Worm (Caenorhabditis elegans): ENCODE results near the gene W07E11.1.
A peak's percentile ranks its signal among the peaks of the same experiment; 100 is the strongest.

Gene W07E11.1

DNA sequence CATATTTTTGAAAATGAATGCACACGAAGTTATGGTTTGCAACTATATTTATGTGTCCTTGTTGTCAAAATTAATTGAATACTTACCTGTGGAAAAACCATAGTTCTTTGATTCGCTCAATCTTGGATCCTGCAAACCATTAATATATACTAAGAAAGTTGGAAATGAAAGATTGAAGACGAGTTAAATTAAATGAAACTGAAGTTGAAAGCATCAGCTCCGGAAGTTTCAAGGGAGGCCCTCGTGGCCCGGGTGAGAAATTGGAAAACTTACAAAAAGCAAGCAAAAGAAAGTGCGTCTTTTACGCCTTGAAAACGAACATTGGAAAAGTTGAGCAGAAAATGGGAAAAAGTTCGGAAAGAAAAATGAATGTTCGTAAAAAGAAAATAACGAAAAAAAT lies 48.7 kb downstream of the W07E11.1 start, which contains the start of gene unc-58:
unc-58 (minus strand) TSS at position 101 of the 400 bp plus-strand sequence.
- TF ChIP-seq ceh-39 (tag; optimal IDR thresholded peaks at IDR 0.05) (no peak), nhr-76 (tag; optimal IDR thresholded peaks at IDR 0.05) (no peak), snpc-4 (tag; optimal IDR thresholded peaks at IDR 0.05) (no peak), tbx-8 (GFP tag; optimal IDR thresholded peaks at IDR 0.05) (no peak), ztf-11 (tag; optimal IDR thresholded peaks at IDR 0.05) (no peak), mab-5 (tag; optimal IDR thresholded peaks at IDR 0.05) (no peak), M03D4.4 (tag; optimal IDR thresholded peaks at IDR 0.05) (no peak)

DNA sequence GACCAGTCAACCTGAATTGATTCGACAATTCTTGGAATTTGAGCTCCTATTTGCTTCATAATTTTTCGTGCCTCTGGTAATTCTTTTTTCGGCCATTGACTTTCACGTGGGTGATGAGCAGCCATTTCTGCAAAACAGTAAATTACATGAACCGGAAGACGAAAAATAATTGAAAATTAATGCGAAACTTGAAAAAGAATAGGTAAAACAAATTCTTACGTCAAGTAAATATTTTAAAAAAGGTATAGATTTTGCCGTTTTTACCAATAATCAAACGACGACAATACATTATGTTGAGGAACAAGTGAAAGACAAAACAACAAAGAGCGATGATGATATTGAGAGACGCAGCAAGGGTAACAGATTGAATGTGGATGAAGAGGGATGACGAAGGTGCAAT lies 54.1 kb downstream of the W07E11.1 start, which contains the start of gene moc-1:
moc-1 (minus strand) TSS at position 127 of the 400 bp plus-strand sequence.
- TF ChIP-seq pha-4 (tag; optimal IDR thresholded peaks at IDR 0.05) (no peak), nhr-76 (tag; optimal IDR thresholded peaks at IDR 0.05) (no peak), elt-1 (tag; optimal IDR thresholded peaks at IDR 0.05; ENCODE audit: borderline replicate concordance, insufficient read depth) (no peak), drap-1 (GFP tag; optimal IDR thresholded peaks at IDR 0.05) (no peak), ceh-83 (GFP tag; optimal IDR thresholded peaks at IDR 0.05) (no peak), nhr-2 (tag; optimal IDR thresholded peaks at IDR 0.05) (no peak), unc-120 (tag; optimal IDR thresholded peaks at IDR 0.05; ENCODE audit: poor library complexity, severe bottlenecking) (no peak), flh-1 (GFP tag; optimal IDR thresholded peaks at IDR 0.05) (no peak), ceh-39 (tag; optimal IDR thresholded peaks at IDR 0.05) (no peak), nhr-237 (tag; optimal IDR thresholded peaks at IDR 0.05) (no peak), ham-2 (GFP tag; optimal IDR thresholded peaks at IDR 0.05) (no peak), lin-32 (GFP tag; optimal IDR thresholded peaks at IDR 0.05) (no peak), nhr-12 (tag; optimal IDR thresholded peaks at IDR 0.05) (no peak), M03D4.4 (tag; optimal IDR thresholded peaks at IDR 0.05) (no peak), snpc-4 (tag; optimal IDR thresholded peaks at IDR 0.05) (no peak), bed-3 (GFP tag; optimal IDR thresholded peaks at IDR 0.05) (no peak), elt-3 (tag; optimal IDR thresholded peaks at IDR 0.05) (no peak), ceh-43 (GFP tag; optimal IDR thresholded peaks at IDR 0.05) (no peak)

- TF ChIP-seq ham-2 (GFP tag; optimal IDR thresholded peaks at IDR 0.05) = no peak
- no peak for TF ChIP-seq nhr-237 (tag; optimal IDR thresholded peaks at IDR 0.05)
- TF ChIP-seq lsy-2 (tag; optimal IDR thresholded peaks at IDR 0.05) = no peak
- TF ChIP-seq pha-4 (tag; optimal IDR thresholded peaks at IDR 0.05) = no peak
- TF ChIP-seq bed-3 (GFP tag; optimal IDR thresholded peaks at IDR 0.05) = no peak
- no peak for TF ChIP-seq mab-5 (tag; optimal IDR thresholded peaks at IDR 0.05)
- TF ChIP-seq ceh-43 (GFP tag; optimal IDR thresholded peaks at IDR 0.05) = no peak
- TF ChIP-seq blmp-1 (tag; optimal IDR thresholded peaks at IDR 0.05) = no peak
- no peak for TF ChIP-seq lin-32 (GFP tag; optimal IDR thresholded peaks at IDR 0.05)
- no peak for TF ChIP-seq nhr-76 (tag; optimal IDR thresholded peaks at IDR 0.05)
- no peak for TF ChIP-seq ces-1 (GFP tag; optimal IDR thresholded peaks at IDR 0.05)
- no peak for TF ChIP-seq unc-39 (tag; optimal IDR thresholded peaks at IDR 0.05)
Measured at ce11 chrX:10141264-10141663, 56.8 kb downstream of the W07E11.1 start.

DNA sequence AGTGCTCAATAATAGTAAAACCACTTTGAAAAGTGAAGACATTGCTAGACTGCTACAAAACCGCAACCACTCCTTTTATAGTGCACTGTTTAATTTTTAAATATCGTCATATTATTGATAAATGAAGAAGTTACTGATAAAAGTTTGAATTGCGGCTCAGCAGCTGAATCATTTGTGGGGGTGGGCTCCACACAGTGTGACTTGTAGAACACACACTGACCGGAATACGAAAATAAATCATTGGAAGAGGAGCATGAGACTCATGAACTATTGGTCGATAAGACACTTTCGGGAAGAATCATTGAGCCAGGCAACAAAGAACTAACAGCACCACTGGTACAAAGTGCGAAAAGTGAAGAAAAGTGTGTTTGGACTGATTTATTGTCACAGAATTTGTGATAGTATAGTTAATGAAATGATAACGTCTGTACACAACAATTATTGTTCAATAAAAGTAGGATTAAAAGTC lies 57.6 kb downstream of the W07E11.1 start, which contains the start of gene oac-14:
oac-14 (minus strand) TSS at position 51 of the 469 bp plus-strand sequence.
- TF ChIP-seq ceh-83 (GFP tag; optimal IDR thresholded peaks at IDR 0.05) (no peak), sptf-1 (tag; optimal IDR thresholded peaks at IDR 0.05) (no peak), tbx-8 (GFP tag; optimal IDR thresholded peaks at IDR 0.05) (no peak), mab-5 (tag; optimal IDR thresholded peaks at IDR 0.05) (no peak), sem-2 (GFP tag; optimal IDR thresholded peaks at IDR 0.05) (no peak), ces-1 (GFP tag; optimal IDR thresholded peaks at IDR 0.05) (no peak), snpc-4 (tag; optimal IDR thresholded peaks at IDR 0.05) (no peak), nhr-2 (tag; optimal IDR thresholded peaks at IDR 0.05) (no peak), pha-4 (tag; optimal IDR thresholded peaks at IDR 0.05) (no peak), nhr-12 (tag; optimal IDR thresholded peaks at IDR 0.05) (no peak)

ce11 chrX:10145011-10145410 lies 60.6 kb downstream of the W07E11.1 start:
- no peak for TF ChIP-seq tbx-8 (GFP tag; optimal IDR thresholded peaks at IDR 0.05)
- TF ChIP-seq bed-3 (GFP tag; optimal IDR thresholded peaks at IDR 0.05) = peak; percentile 25
- TF ChIP-seq sem-2 (GFP tag; optimal IDR thresholded peaks at IDR 0.05) = no peak
- no peak for TF ChIP-seq cnd-1 (tag; optimal IDR thresholded peaks at IDR 0.05)
- no peak for TF ChIP-seq ham-2 (GFP tag; optimal IDR thresholded peaks at IDR 0.05)
- TF ChIP-seq nhr-76 (tag; optimal IDR thresholded peaks at IDR 0.05) = no peak
- TF ChIP-seq hlh-1 (tag; optimal IDR thresholded peaks at IDR 0.05) = no peak
- peak; percentile 21 for TF ChIP-seq mls-2 (tag; optimal IDR thresholded peaks at IDR 0.05)
- TF ChIP-seq unc-120 (tag; optimal IDR thresholded peaks at IDR 0.05; ENCODE audit: poor library complexity, severe bottlenecking) = peak; percentile 65
- no peak for TF ChIP-seq nhr-12 (tag; optimal IDR thresholded peaks at IDR 0.05)
- no peak for TF ChIP-seq ceh-83 (GFP tag; optimal IDR thresholded peaks at IDR 0.05)
- TF ChIP-seq nhr-28 (tag; optimal IDR thresholded peaks at IDR 0.05) = no peak
- TF ChIP-seq sptf-1 (tag; optimal IDR thresholded peaks at IDR 0.05) = peak; percentile 76
- peak; percentile 28 for TF ChIP-seq ceh-43 (GFP tag; optimal IDR thresholded peaks at IDR 0.05)
